Fruit fly (Drosophila melanogaster): Measurements from ENCODE around the gene meigo.

Gene meigo

dm6 chr3R:21138220-21138754, at the start of gene meigo:
TSS of gene meigo (plus strand) at chr3R:21138270.
- TF ChIP-seq Gug (GFP tag; IDR thresholded peaks at IDR 0.05), result no peak
- TF ChIP-seq CG1621 (tag; optimal IDR thresholded peaks at IDR 0.05), result no peak
- TF ChIP-seq CG8119 (GFP tag; IDR thresholded peaks at IDR 0.05), result no peak; the same call in 2 of the 3 replicates
- no peak for TF ChIP-seq CG32006 (GFP tag; optimal IDR thresholded peaks at IDR 0.05)
- TF ChIP-seq CG7368 (GFP tag; optimal IDR thresholded peaks at IDR 0.05), result no peak
- no peak for TF ChIP-seq dac (GFP tag; optimal IDR thresholded peaks at IDR 0.05)
- no peak for TF ChIP-seq topi (GFP tag; optimal IDR thresholded peaks at IDR 0.05)
- no peak for TF ChIP-seq Smox (GFP tag; optimal IDR thresholded peaks at IDR 0.05)
- no peak for TF ChIP-seq Met (GFP tag; optimal IDR thresholded peaks at IDR 0.05)
- TF ChIP-seq fkh (GFP tag; optimal IDR thresholded peaks at IDR 0.05), result peak; percentile 80
- no peak for TF ChIP-seq CG15336 (GFP tag; IDR thresholded peaks at IDR 0.05)
- TF ChIP-seq vri (GFP tag; optimal IDR thresholded peaks at IDR 0.05), result no peak
- TF ChIP-seq achi (GFP tag; optimal IDR thresholded peaks at IDR 0.05), result no peak
- TF ChIP-seq Sox102F (GFP tag; optimal IDR thresholded peaks at IDR 0.05), result no peak
- no peak for TF ChIP-seq CG6808 (GFP tag; optimal IDR thresholded peaks at IDR 0.05)
- TF ChIP-seq CG8319 (GFP tag; optimal IDR thresholded peaks at IDR 0.05), result no peak
- peak; percentile 25 for TF ChIP-seq Sox15 (GFP tag; optimal IDR thresholded peaks at IDR 0.05)
- TF ChIP-seq CG6163 (GFP tag; IDR thresholded peaks at IDR 0.05), result no peak
- peak; percentile 76 for TF ChIP-seq CG3032 (tag; optimal IDR thresholded peaks at IDR 0.05)
- TF ChIP-seq cyc (GFP tag; optimal IDR thresholded peaks at IDR 0.05), result no peak
- TF ChIP-seq CG10631 (GFP tag; optimal IDR thresholded peaks at IDR 0.05), result no peak
- no peak for TF ChIP-seq Sox14 (GFP tag; optimal IDR thresholded peaks at IDR 0.05)
- TF ChIP-seq Hr39 (GFP tag; optimal IDR thresholded peaks at IDR 0.05), result peak; percentile 64
- peak; percentile 16; the same call in 1 of the 2 replicates for TF ChIP-seq CG11294 (GFP tag; IDR thresholded peaks at IDR 0.05)
- no peak for TF ChIP-seq Eip78C (GFP tag)
- TF ChIP-seq esn (GFP tag; optimal IDR thresholded peaks at IDR 0.05), result peak; percentile 72
- no peak for TF ChIP-seq net (GFP tag; optimal IDR thresholded peaks at IDR 0.05)
- TF ChIP-seq CG10669 (GFP tag; optimal IDR thresholded peaks at IDR 0.05), result no peak
- TF ChIP-seq Ets21C (GFP tag; optimal IDR thresholded peaks at IDR 0.05), result no peak
- peak; percentile 48 for TF ChIP-seq Ets96B (tag; optimal IDR thresholded peaks at IDR 0.05)
- TF ChIP-seq CG6276 (GFP tag; optimal IDR thresholded peaks at IDR 0.05), result no peak
- no peak for TF ChIP-seq Eip93F (GFP tag; optimal IDR thresholded peaks at IDR 0.05)
- no peak for TF ChIP-seq svp (GFP tag)
- peak; percentile 64 for TF ChIP-seq lz (GFP tag; optimal IDR thresholded peaks at IDR 0.05)
- no peak for TF ChIP-seq salr (GFP tag; optimal IDR thresholded peaks at IDR 0.05)
- no peak for TF ChIP-seq spab (GFP tag; optimal IDR thresholded peaks at IDR 0.05)
- TF ChIP-seq CG3919 (GFP tag; optimal IDR thresholded peaks at IDR 0.05), result no peak
- no peak for TF ChIP-seq dsx (GFP tag; optimal IDR thresholded peaks at IDR 0.05; ENCODE audit: poor library complexity, severe bottlenecking)
- no peak for TF ChIP-seq acj6 (GFP tag; optimal IDR thresholded peaks at IDR 0.05)
- no peak for TF ChIP-seq Hr4 (GFP tag; optimal IDR thresholded peaks at IDR 0.05)
- no peak for TF ChIP-seq CG6854 (GFP tag; optimal IDR thresholded peaks at IDR 0.05)
- TF ChIP-seq CG34406 (GFP tag; optimal IDR thresholded peaks at IDR 0.05), result no peak
- TF ChIP-seq pdm3 (GFP tag; optimal IDR thresholded peaks at IDR 0.05), result no peak
- TF ChIP-seq CG8632 (GFP tag; optimal IDR thresholded peaks at IDR 0.05), result no peak
- no peak for TF ChIP-seq Lpt (GFP tag; optimal IDR thresholded peaks at IDR 0.05)
- TF ChIP-seq fd59A (GFP tag; optimal IDR thresholded peaks at IDR 0.05), result no peak
- no peak for TF ChIP-seq ss (GFP tag; optimal IDR thresholded peaks at IDR 0.05)
- peak; percentile 65 for TF ChIP-seq CG31627 (GFP tag; optimal IDR thresholded peaks at IDR 0.05)
- no peak for TF ChIP-seq fd85E (GFP tag; optimal IDR thresholded peaks at IDR 0.05)
- peak; percentile 50; the same call in 1 of the 3 replicates for TF ChIP-seq eg (GFP tag; IDR thresholded peaks at IDR 0.05)
- peak; percentile 30 for TF ChIP-seq CG11902 (GFP tag; optimal IDR thresholded peaks at IDR 0.05)
- no peak for TF ChIP-seq CG4318 (GFP tag; optimal IDR thresholded peaks at IDR 0.05)
- no peak for TF ChIP-seq Eip75B (GFP tag; optimal IDR thresholded peaks at IDR 0.05)

Data from whole organism, prepupa.